Fruit fly (Drosophila melanogaster) whole organism: ENCODE data around the gene CG17931.

ENCODE experiments used
- CG8478 ChIP-seq: fragments of >200 bp; optimal IDR thresholded peaks from 2 replicates; lab custom pipeline; 2018; ENCODE audit warnings: inconsistent platforms
- psq ChIP-seq: fragments of >200 bp; optimal IDR thresholded peaks from 2 replicates; lab custom pipeline; 2017

dm6 chr3R:16339475-16339874, 19.8 kb downstream of the CG17931 start, which contains the start of gene Sulf1:
- TF ChIP-seq CG8478: no peak
- TF ChIP-seq psq (lab: Kevin White, UChicago): no peak
